Fruit fly (Drosophila melanogaster) whole organism, prepupa: Measurements from ENCODE around the gene eRF1.

Experiments used
- CG10631 ChIP-seq: fragments of 200-800 bp; sonication (Bioruptor generic); optimal IDR thresholded peaks from 2 replicates; lab custom pipeline; 2016; ENCODE audit warnings: missing biosample characterization, missing genetic modification characterization
- CG11762 ChIP-seq: fragments of 200-800 bp; sonication (Bioruptor generic); optimal IDR thresholded peaks from 3 replicates; lab custom pipeline; 2016; ENCODE audit warnings: missing biosample characterization, missing genetic modification characterization; ENCODE audit not compliant: insufficient read depth
- CG15336 ChIP-seq: fragments of 200-800 bp; sonication (Bioruptor generic); IDR thresholded peaks from 2 replicates; pipeline ENCODE4 v1.3.6; 2022; ENCODE audit warnings: missing biosample characterization, missing genetic modification characterization
- CG1621 ChIP-seq: fragments of 200-800 bp; sonication (Bioruptor generic); optimal IDR thresholded peaks from 3 replicates; lab custom pipeline; 2018; ENCODE audit warnings: missing biosample characterization, mild to moderate bottlenecking, missing genetic modification characterization
- CG3032 ChIP-seq: fragments of 200-800 bp; optimal IDR thresholded peaks from 2 replicates; lab custom pipeline; 2019; ENCODE audit warnings: missing biosample characterization, mild to moderate bottlenecking, missing genetic modification characterization, moderate library complexity
- CG31627 ChIP-seq: fragments of 200-800 bp; sonication (Bioruptor generic); optimal IDR thresholded peaks from 3 replicates; lab custom pipeline; 2016; ENCODE audit warnings: missing biosample characterization, missing genetic modification characterization
- CG3919 ChIP-seq: fragments of 200-800 bp; sonication (Bioruptor generic); optimal IDR thresholded peaks from 3 replicates; lab custom pipeline; 2016; ENCODE audit warnings: missing biosample characterization, missing genetic modification characterization
- CG4318 ChIP-seq: fragments of 200-800 bp; sonication (Bioruptor generic); optimal IDR thresholded peaks from 3 replicates; lab custom pipeline; 2017; ENCODE audit warnings: missing biosample characterization, mild to moderate bottlenecking, missing genetic modification characterization
- CG6163 ChIP-seq: fragments of 200-800 bp; sonication (Bioruptor generic); IDR thresholded peaks from 3 replicates; pipeline ENCODE4 v1.3.6; 2022; ENCODE audit warnings: missing biosample characterization, missing genetic modification characterization
- CG6276 ChIP-seq: fragments of 200-800 bp; sonication (Bioruptor generic); optimal IDR thresholded peaks from 2 replicates; lab custom pipeline; 2017; ENCODE audit warnings: missing biosample characterization, mild to moderate bottlenecking, missing genetic modification characterization
- CG6808 ChIP-seq: fragments of 200-800 bp; sonication (Bioruptor generic); optimal IDR thresholded peaks from 3 replicates; lab custom pipeline; 2017; ENCODE audit warnings: missing biosample characterization, missing genetic modification characterization, mild to moderate bottlenecking, moderate library complexity, missing genetic modification reagents
- CG6854 ChIP-seq: fragments of 200-800 bp; sonication (Bioruptor generic); optimal IDR thresholded peaks from 2 replicates; lab custom pipeline; 2017; ENCODE audit warnings: missing biosample characterization, mild to moderate bottlenecking, missing genetic modification characterization
- CG7368 ChIP-seq: fragments of 200-800 bp; sonication (Bioruptor generic); optimal IDR thresholded peaks from 3 replicates; lab custom pipeline; 2016; ENCODE audit warnings: missing biosample characterization, missing genetic modification characterization
- CG8119 ChIP-seq: fragments of 200-800 bp; sonication (Bioruptor generic); IDR thresholded peaks from 3 replicates; pipeline ENCODE4 v1.3.6; 2022; ENCODE audit warnings: missing biosample characterization, missing genetic modification characterization
- CG8319 ChIP-seq: fragments of 200-800 bp; sonication (Bioruptor generic); optimal IDR thresholded peaks from 3 replicates; lab custom pipeline; 2016; ENCODE audit warnings: missing biosample characterization, missing genetic modification characterization
- CG9139 ChIP-seq: fragments of 200-800 bp; sonication (Bioruptor generic); optimal IDR thresholded peaks from 3 replicates; lab custom pipeline; 2017; ENCODE audit warnings: missing biosample characterization, mild to moderate bottlenecking, missing genetic modification characterization
- Eip75B ChIP-seq: fragments of 200-800 bp; sonication (Bioruptor generic); optimal IDR thresholded peaks from 3 replicates; lab custom pipeline; 2016; ENCODE audit warnings: missing biosample characterization, missing genetic modification characterization
- Eip78C ChIP-seq: fragments of 200-800 bp; sonication (Bioruptor generic); peaks from one replicate; lab custom pipeline; 2016; ENCODE audit warnings: missing biosample characterization, missing genetic modification characterization
- Eip93F ChIP-seq: fragments of 200-800 bp; sonication (Bioruptor generic); optimal IDR thresholded peaks from 2 replicates; lab custom pipeline; 2016; ENCODE audit warnings: missing biosample characterization, mild to moderate bottlenecking, missing genetic modification characterization
- Ets21C ChIP-seq: fragments of 200-800 bp; sonication (Bioruptor generic); optimal IDR thresholded peaks from 3 replicates; lab custom pipeline; 2016; ENCODE audit warnings: missing biosample characterization, missing genetic modification characterization
- Ets96B ChIP-seq: fragments of 200-800 bp; optimal IDR thresholded peaks from 2 replicates; lab custom pipeline; 2019; ENCODE audit warnings: missing biosample characterization, mild to moderate bottlenecking, missing genetic modification characterization, moderate library complexity
- Gug ChIP-seq: fragments of 200-800 bp; sonication (Bioruptor generic); IDR thresholded peaks from 2 replicates; pipeline ENCODE4 v1.3.6; 2022; ENCODE audit warnings: missing biosample characterization, missing genetic modification characterization
- Hr38 ChIP-seq: sonication (Bioruptor generic); optimal IDR thresholded peaks from 2 replicates; lab custom pipeline; 2016; ENCODE audit warnings: missing biosample characterization, missing genetic modification characterization
- Hr39 ChIP-seq: fragments of 200-800 bp; sonication (Bioruptor generic); optimal IDR thresholded peaks from 2 replicates; lab custom pipeline; 2016; ENCODE audit warnings: missing biosample characterization, missing genetic modification characterization
- Lpt ChIP-seq: fragments of 200-800 bp; sonication (Bioruptor generic); optimal IDR thresholded peaks from 3 replicates; lab custom pipeline; 2016; ENCODE audit warnings: missing biosample characterization, missing genetic modification characterization
- OdsH ChIP-seq: fragments of 200-800 bp; sonication (Bioruptor generic); optimal IDR thresholded peaks from 3 replicates; lab custom pipeline; 2016; ENCODE audit warnings: missing biosample characterization, missing genetic modification characterization
- Sox14 ChIP-seq: fragments of 200-800 bp; sonication (Bioruptor generic); optimal IDR thresholded peaks from 3 replicates; lab custom pipeline; 2016; ENCODE audit warnings: missing biosample characterization, missing genetic modification characterization
- Sox15 ChIP-seq: fragments of 200-800 bp; sonication (Bioruptor generic); optimal IDR thresholded peaks from 3 replicates; lab custom pipeline; 2016; ENCODE audit warnings: missing biosample characterization, missing genetic modification characterization
- achi ChIP-seq: fragments of 200-800 bp; sonication (Bioruptor generic); optimal IDR thresholded peaks from 3 replicates; lab custom pipeline; 2016; ENCODE audit warnings: missing biosample characterization, missing genetic modification characterization
- cyc ChIP-seq: fragments of 200-800 bp; sonication (Bioruptor generic); optimal IDR thresholded peaks from 3 replicates; lab custom pipeline; 2016; ENCODE audit warnings: missing biosample characterization, missing genetic modification characterization
- dsx ChIP-seq: fragments of 200-800 bp; optimal IDR thresholded peaks from 3 replicates; lab custom pipeline; 2019; ENCODE audit warnings: missing biosample characterization, mild to moderate bottlenecking, missing genetic modification characterization, moderate library complexity; ENCODE audit not compliant: poor library complexity, severe bottlenecking
- esn ChIP-seq: fragments of 200-800 bp; sonication (Bioruptor generic); optimal IDR thresholded peaks from 2 replicates; lab custom pipeline; 2016; ENCODE audit warnings: missing biosample characterization, mild to moderate bottlenecking, missing genetic modification characterization, moderate library complexity
- fd85E ChIP-seq: fragments of 200-800 bp; sonication (Bioruptor generic); optimal IDR thresholded peaks from 3 replicates; lab custom pipeline; 2016; ENCODE audit warnings: missing biosample characterization, missing genetic modification characterization
- fkh ChIP-seq: fragments of 200-800 bp; sonication (Bioruptor generic); optimal IDR thresholded peaks from 3 replicates; lab custom pipeline; 2017; ENCODE audit warnings: missing biosample characterization, mild to moderate bottlenecking, missing genetic modification characterization, moderate library complexity
- net ChIP-seq: fragments of 200-800 bp; sonication (Bioruptor generic); optimal IDR thresholded peaks from 3 replicates; lab custom pipeline; 2016; ENCODE audit warnings: missing biosample characterization, missing genetic modification characterization
- pdm3 ChIP-seq: fragments of 200-800 bp; sonication (Bioruptor generic); optimal IDR thresholded peaks from 3 replicates; lab custom pipeline; 2016; ENCODE audit warnings: missing biosample characterization, missing genetic modification characterization
- salr ChIP-seq, 2 experiments: fragments of 200-800 bp; sonication (Bioruptor generic); optimal IDR thresholded peaks; 3 replicates each; lab custom pipeline; 2016 to 2018; ENCODE audit warnings: missing biosample characterization in 2 of 2, missing genetic modification characterization in 2 of 2, mild to moderate bottlenecking in 1 of 2
- spab ChIP-seq: fragments of 200-800 bp; sonication (Bioruptor generic); optimal IDR thresholded peaks from 2 replicates; lab custom pipeline; 2017; ENCODE audit warnings: missing biosample characterization, mild to moderate bottlenecking, missing genetic modification characterization, missing genetic modification reagents
- ss ChIP-seq, 2 experiments: fragments of 200-800 bp; sonication (Bioruptor generic); optimal IDR thresholded peaks; 2 replicates in 1 of 2; 3 replicates in 1 of 2; lab custom pipeline; 2017 to 2018; ENCODE audit warnings: mild to moderate bottlenecking in 2 of 2, missing biosample characterization in 2 of 2, missing genetic modification characterization in 2 of 2, moderate library complexity in 1 of 2
- svp ChIP-seq: fragments of 200-800 bp; sonication (Bioruptor generic); peaks from one replicate; lab custom pipeline; 2016; ENCODE audit warnings: missing biosample characterization, missing genetic modification characterization
- topi ChIP-seq: fragments of 200-800 bp; sonication (Bioruptor generic); optimal IDR thresholded peaks from 3 replicates; lab custom pipeline; 2016; ENCODE audit warnings: missing biosample characterization, missing genetic modification characterization
- vri ChIP-seq: fragments of 200-800 bp; sonication (Bioruptor generic); optimal IDR thresholded peaks from 3 replicates; lab custom pipeline; 2016; ENCODE audit warnings: missing biosample characterization, mild to moderate bottlenecking, missing genetic modification characterization

Gene eRF1

dm6 chr3L:20387038-20387842 lies 39.1 kb downstream of the eRF1 start:
- no peak for TF ChIP-seq Eip93F
- TF ChIP-seq vri (GFP tag; lab: Kevin White, UChicago) = peak; percentile 44
- TF ChIP-seq CG10631 (GFP tag; lab: Kevin White, UChicago) = no peak
- no peak for TF ChIP-seq Hr38 (GFP tag; lab: Kevin White, UChicago)
- peak; percentile 88 for TF ChIP-seq svp (GFP tag; lab: Kevin White, UChicago)
- no peak for TF ChIP-seq CG6808 (GFP tag; lab: Kevin White, UChicago)
- peak; percentile 24 for TF ChIP-seq Eip78C
- no peak for TF ChIP-seq net (GFP tag; lab: Kevin White, UChicago)
- TF ChIP-seq CG6163 (GFP tag; lab: Robert Waterston, UW) = peak; percentile 23; the same call in 1 of the 3 replicates
- no peak for TF ChIP-seq topi
- TF ChIP-seq Ets96B (tag; lab: Kevin White, UChicago) = no peak
- no peak for TF ChIP-seq Lpt
- no peak for TF ChIP-seq CG4318 (GFP tag; lab: Kevin White, UChicago)
- no peak for TF ChIP-seq dsx (GFP tag; lab: Kevin White, UChicago)
- no peak for TF ChIP-seq CG9139 (GFP tag; lab: Kevin White, UChicago)
- no peak for TF ChIP-seq CG15336 (GFP tag; lab: Robert Waterston, UW)
- no peak for TF ChIP-seq CG3919 (GFP tag; lab: Kevin White, UChicago)
- TF ChIP-seq fkh (GFP tag; lab: Kevin White, UChicago) = peak; percentile 26
- no peak for TF ChIP-seq CG31627 (GFP tag; lab: Kevin White, UChicago)
- TF ChIP-seq, all 60 proteins: peak for 5

- no peak for TF ChIP-seq svp (GFP tag; lab: Kevin White, UChicago)
- peak; percentile 43 for TF ChIP-seq CG6276 (GFP tag; lab: Kevin White, UChicago)
- TF ChIP-seq Gug (GFP tag; lab: Robert Waterston, UW) = no peak
- peak; percentile 3 for TF ChIP-seq CG1621 (tag; lab: Kevin White, UChicago)
- peak; percentile 27 for TF ChIP-seq Eip78C
- TF ChIP-seq CG3919 (GFP tag; lab: Kevin White, UChicago) = no peak
- TF ChIP-seq CG8119 (GFP tag; lab: Robert Waterston, UW) = 0 out of 3 replicates have a peak, but pooled peaks have one; percentile 16
- TF ChIP-seq ss (GFP tag; optimal IDR thresholded peaks at IDR 0.05; lab: Kevin White, UChicago) = peak in 1 of 2 experiments; percentile 68
- peak; percentile 49 for TF ChIP-seq CG9139 (GFP tag; lab: Kevin White, UChicago)
- TF ChIP-seq spab (GFP tag; lab: Kevin White, UChicago) = peak; percentile 18
- peak; percentile 62 for TF ChIP-seq CG6808 (GFP tag; lab: Kevin White, UChicago)
Observed at dm6 chr3L:20387843-20388163, 39.6 kb downstream of the eRF1 start.

- TF ChIP-seq Sox14 (GFP tag; lab: Kevin White, UChicago) (peak; percentile 16), Eip78C (peak; percentile 41), Eip75B (GFP tag; lab: Kevin White, UChicago) (no peak), CG8319 (GFP tag; lab: Kevin White, UChicago) (peak; percentile 3), esn (GFP tag; lab: Kevin White, UChicago) (peak; percentile 26), cyc (GFP tag; lab: Kevin White, UChicago) (no peak), CG31627 (GFP tag; lab: Kevin White, UChicago) (peak; percentile 25), fkh (GFP tag; lab: Kevin White, UChicago) (peak; percentile 51), topi (no peak), CG3919 (GFP tag; lab: Kevin White, UChicago) (no peak), CG7368 (GFP tag; lab: Kevin White, UChicago) (no peak), vri (GFP tag; lab: Kevin White, UChicago) (peak; percentile 63), Hr39 (GFP tag; lab: Kevin White, UChicago) (peak; percentile 24), CG8119 (GFP tag; lab: Robert Waterston, UW) (no peak), svp (GFP tag; lab: Kevin White, UChicago) (peak; percentile 91)
Observed at dm6 chr3L:20388983-20389382, 40.8 kb downstream of the eRF1 start.

dm6 chr3L:20393357-20393756 lies 45.2 kb downstream of the eRF1 start, which contains the start of gene CG33969:
CG33969 (minus strand) TSS chr3L:20393553.
- TF ChIP-seq svp (GFP tag; lab: Kevin White, UChicago) (no peak), pdm3 (GFP tag; lab: Kevin White, UChicago) (no peak), salr (GFP tag; optimal IDR thresholded peaks at IDR 0.05; lab: Kevin White, UChicago) (no peak), Eip93F (no peak), CG3032 (tag; lab: Kevin White, UChicago) (no peak), esn (GFP tag; lab: Kevin White, UChicago) (peak; percentile 24), Lpt (no peak), CG10631 (GFP tag; lab: Kevin White, UChicago) (no peak), CG1621 (tag; lab: Kevin White, UChicago) (no peak), Ets21C (no peak), vri (GFP tag; lab: Kevin White, UChicago) (peak; percentile 73), Sox14 (GFP tag; lab: Kevin White, UChicago) (peak; percentile 32), net (GFP tag; lab: Kevin White, UChicago) (no peak), OdsH (GFP tag; lab: Kevin White, UChicago) (no peak), Sox15 (GFP tag; lab: Kevin White, UChicago) (no peak), CG6854 (GFP tag; lab: Kevin White, UChicago) (no peak), fd85E (GFP tag; lab: Kevin White, UChicago) (no peak), Eip78C (peak; percentile 77), CG11762 (GFP tag; lab: Kevin White, UChicago) (no peak), achi (GFP tag; lab: Kevin White, UChicago) (no peak)
